Worm (Caenorhabditis elegans): ENCODE measurements around the gene R07C3.3.

The R07C3.3 gene

ce11 chrII:900720-901332 lies 37.8 kb upstream of the R07C3.3 start, which contains the start of gene T07D3.9 (continued):
- TF ChIP-seq ztf-6 (GFP tag; IDR thresholded peaks at IDR 0.05) = no peak
- TF ChIP-seq nhr-90 (tag; optimal IDR thresholded peaks at IDR 0.05) = no peak

DNA sequence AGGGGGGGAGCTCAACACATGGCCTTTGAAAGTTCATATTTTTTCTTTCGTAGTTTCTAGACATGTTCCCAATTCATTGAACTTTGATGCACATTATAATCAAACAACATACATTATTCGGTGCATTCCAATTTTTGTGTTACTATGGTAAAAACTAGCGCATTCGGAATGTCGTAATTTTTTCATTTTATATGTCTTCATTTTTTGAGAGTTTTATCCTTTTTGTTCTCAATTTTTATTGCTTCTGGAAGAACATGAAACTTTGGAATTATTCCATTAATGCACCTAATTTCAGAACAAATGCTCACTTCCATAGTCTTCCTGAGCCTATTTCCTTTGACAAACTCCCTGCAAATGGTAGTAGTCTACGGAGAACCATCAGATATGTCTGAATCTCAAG lies 37.0 kb upstream of the R07C3.3 start, which contains the start of gene T07D3.2:
TSS of gene T07D3.2 (plus strand) at position 301 of the 400 bp plus-strand sequence.
- TF ChIP-seq nfya-1 (tag; optimal IDR thresholded peaks at IDR 0.05; ENCODE audit: borderline replicate concordance, insufficient read depth) = no peak
- TF ChIP-seq ztf-18 (tag; optimal IDR thresholded peaks at IDR 0.05) = no peak
- no peak for TF ChIP-seq ztf-6 (GFP tag; IDR thresholded peaks at IDR 0.05)
- TF ChIP-seq bed-2 (GFP tag; IDR thresholded peaks at IDR 0.05) = no peak
- no peak for TF ChIP-seq rcor-1 (GFP tag; IDR thresholded peaks at IDR 0.05)
- no peak for TF ChIP-seq F37B4.10 (GFP tag; IDR thresholded peaks at IDR 0.05)

DNA sequence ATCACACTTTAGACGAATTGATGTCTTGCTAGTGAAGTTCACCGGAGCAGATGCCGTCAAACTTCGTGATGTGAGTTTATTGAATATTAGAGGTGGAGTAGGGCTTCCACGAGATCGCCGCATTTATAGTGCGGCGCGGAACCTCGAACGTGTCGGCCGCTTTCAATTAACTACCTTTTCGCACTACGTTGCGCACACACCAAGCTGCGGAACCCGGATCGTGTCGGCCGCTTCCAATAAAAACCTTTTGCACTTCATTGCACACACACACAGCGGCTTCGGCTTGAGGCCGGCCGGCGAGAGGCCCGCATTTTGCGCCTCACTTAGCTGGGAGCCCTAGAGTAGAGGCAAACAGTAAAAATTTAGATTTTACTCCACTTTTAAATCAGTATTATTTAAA lies 33.3 kb upstream of the R07C3.3 start:
- peak; percentile 40; the same call in 1 of the 2 replicates for TF ChIP-seq zfh-2 (GFP tag; conservative IDR thresholded peaks at IDR 0.05)
- peak; percentile 70 for TF ChIP-seq snpc-1.1 (tag; optimal IDR thresholded peaks at IDR 0.05; ENCODE audit: insufficient read depth)
- TF ChIP-seq snpc-4 (GFP tag; optimal IDR thresholded peaks at IDR 0.05) = no peak
- TF ChIP-seq snpc-4 (tag; optimal IDR thresholded peaks at IDR 0.05) = peak in 2 of 4 experiments; percentile 75 to 90
- TF ChIP-seq lin-26 (GFP tag; IDR thresholded peaks at IDR 0.05) = no peak
- no peak for TF ChIP-seq snpc-3.4 (tag; optimal IDR thresholded peaks at IDR 0.05)
- no peak for TF ChIP-seq hlh-12 (tag; optimal IDR thresholded peaks at IDR 0.05)

DNA sequence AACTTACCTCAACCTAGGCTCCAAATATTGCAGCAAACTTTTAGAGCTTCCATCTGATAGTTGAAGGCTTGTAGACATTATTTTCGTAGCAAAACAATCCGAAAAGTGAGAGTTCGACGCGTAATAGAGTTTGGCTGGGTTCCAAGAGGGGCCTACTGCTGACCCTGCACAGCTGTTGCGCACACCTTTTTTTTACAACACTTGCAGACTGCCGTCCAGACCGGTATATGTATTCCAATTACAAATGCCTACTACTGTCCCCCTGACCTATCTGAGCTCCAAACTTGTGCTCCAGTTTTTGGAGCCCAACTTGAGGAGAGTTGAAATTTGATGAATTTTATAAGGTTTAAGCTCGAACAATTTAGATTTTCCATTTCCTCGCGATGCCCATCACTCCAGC lies 29.1 kb upstream of the R07C3.3 start, which contains the start of the genes fbxc-24 and fbxc-27:
TSS of gene fbxc-24 (minus strand) at position 101 of the 400 bp plus-strand sequence.
TSS of gene fbxc-27 (plus strand) at position 216 of the 400 bp plus-strand sequence.
- TF ChIP-seq hsf-1 (GFP tag; IDR thresholded peaks at IDR 0.05) = no peak
- no peak for TF ChIP-seq cebp-1 (GFP tag; IDR thresholded peaks at IDR 0.05)
- TF ChIP-seq cebp-1 (tag; optimal IDR thresholded peaks at IDR 0.05) = no peak
- no peak for TF ChIP-seq K12H6.12 (tag; optimal IDR thresholded peaks at IDR 0.05)
- TF ChIP-seq nhr-80 (tag; optimal IDR thresholded peaks at IDR 0.05) = no peak
- TF ChIP-seq D2030.7 (GFP tag; IDR thresholded peaks at IDR 0.05) = no peak
- TF ChIP-seq ztf-6 (GFP tag; IDR thresholded peaks at IDR 0.05) = no peak
- TF ChIP-seq lin-40 (tag; optimal IDR thresholded peaks at IDR 0.05) = no peak
- no peak for TF ChIP-seq lin-26 (GFP tag; IDR thresholded peaks at IDR 0.05)
- no peak for TF ChIP-seq atf-7 (tag; optimal IDR thresholded peaks at IDR 0.05)
- no peak for TF ChIP-seq madf-8 (GFP tag; conservative IDR thresholded peaks at IDR 0.05)
- no peak for TF ChIP-seq F23B12.7 (tag; optimal IDR thresholded peaks at IDR 0.05; ENCODE audit: insufficient read depth)
- TF ChIP-seq F57C9.4 (tag; optimal IDR thresholded peaks at IDR 0.05) = no peak
- TF ChIP-seq F22D6.2 (tag; optimal IDR thresholded peaks at IDR 0.05) = no peak
- TF ChIP-seq hlh-12 (tag; optimal IDR thresholded peaks at IDR 0.05) = no peak
- TF ChIP-seq snpc-1.3 (tag; optimal IDR thresholded peaks at IDR 0.05; ENCODE audit: insufficient read depth) = no peak
- TF ChIP-seq nfya-2 (GFP tag; IDR thresholded peaks at IDR 0.05) = no peak
- no peak for TF ChIP-seq egl-18 (GFP tag; IDR thresholded peaks at IDR 0.05)
- no peak for TF ChIP-seq F52B5.7 (tag; optimal IDR thresholded peaks at IDR 0.05)
- TF ChIP-seq fkh-3 (tag; optimal IDR thresholded peaks at IDR 0.05) = no peak

ce11 chrII:911680-912079 lies 27.0 kb upstream of the R07C3.3 start, which contains the start of gene fbxc-31:
Gene fbxc-31 (plus strand): TSS chrII:911980.
- TF ChIP-seq Y53F4B.3 (GFP tag; IDR thresholded peaks at IDR 0.05) (no peak), hsf-1 (GFP tag; IDR thresholded peaks at IDR 0.05) (no peak), lin-54 (GFP tag; optimal IDR thresholded peaks at IDR 0.05) (no peak), attf-6 (GFP tag; IDR thresholded peaks at IDR 0.05) (no peak), hmg-1.2 (GFP tag; IDR thresholded peaks at IDR 0.05) (no peak), ztf-28 (GFP tag; IDR thresholded peaks at IDR 0.05) (no peak), sptf-2 (GFP tag; optimal IDR thresholded peaks at IDR 0.05) (no peak), F57A8.1 (GFP tag; optimal IDR thresholded peaks at IDR 0.05) (no peak), F23B12.7 (tag; optimal IDR thresholded peaks at IDR 0.05; ENCODE audit: insufficient read depth) (no peak), ceh-40 (GFP tag; IDR thresholded peaks at IDR 0.05) (no peak), ceh-79 (tag; optimal IDR thresholded peaks at IDR 0.05) (no peak)

All from whole organism, young adult.